Fruit fly (Drosophila melanogaster) whole organism, embryonic: ENCODE measurements around the gene zuc.

Experiments used
- B-H2 ChIP-seq: fragments of 200-800 bp; sonication (Bioruptor generic); optimal IDR thresholded peaks from 2 replicates; lab custom pipeline; 2018; ENCODE audit warnings: missing biosample characterization, mild to moderate bottlenecking, missing genetic modification characterization
- CG10274 ChIP-seq: fragments of 200-800 bp; sonication (Bioruptor generic); optimal IDR thresholded peaks from 3 replicates; lab custom pipeline; 2017; ENCODE audit warnings: missing biosample characterization, mild to moderate bottlenecking, missing genetic modification characterization
- CG1233 ChIP-seq: fragments of 200-800 bp; sonication (Bioruptor generic); optimal IDR thresholded peaks from 4 replicates; lab custom pipeline; 2018; ENCODE audit warnings: missing biosample characterization, mild to moderate bottlenecking, missing genetic modification characterization
- CG15696 ChIP-seq: fragments of 200-800 bp; sonication (Bioruptor generic); optimal IDR thresholded peaks from 2 replicates; lab custom pipeline; 2019; ENCODE audit warnings: missing biosample characterization, mild to moderate bottlenecking, missing genetic modification characterization, moderate library complexity
- CG16815 ChIP-seq: fragments of 200-800 bp; sonication (Bioruptor generic); optimal IDR thresholded peaks from 3 replicates; lab custom pipeline; 2017; ENCODE audit warnings: missing biosample characterization, mild to moderate bottlenecking, missing genetic modification characterization
- CG17385 ChIP-seq: fragments of 200-800 bp; sonication (Bioruptor generic); optimal IDR thresholded peaks from 3 replicates; lab custom pipeline; 2018; ENCODE audit warnings: missing biosample characterization, mild to moderate bottlenecking, missing genetic modification characterization
- CG2129 ChIP-seq: fragments of 200-800 bp; sonication (Bioruptor generic); IDR thresholded peaks from 2 replicates; pipeline ENCODE4 v1.3.6; 2022; ENCODE audit warnings: missing biosample characterization, missing genetic modification characterization; ENCODE audit not compliant: partially characterized antibody
- CG30431 ChIP-seq: fragments of 200-800 bp; sonication (Bioruptor generic); optimal IDR thresholded peaks from 2 replicates; lab custom pipeline; 2017; ENCODE audit warnings: missing biosample characterization, missing genetic modification characterization
- CG34376 ChIP-seq: fragments of 200-800 bp; sonication (Bioruptor generic); optimal IDR thresholded peaks from 2 replicates; lab custom pipeline; 2018; ENCODE audit warnings: missing biosample characterization, mild to moderate bottlenecking, missing genetic modification characterization
- CG3838 ChIP-seq: fragments of 200-800 bp; sonication (Bioruptor generic); optimal IDR thresholded peaks from 3 replicates; lab custom pipeline; 2016; ENCODE audit warnings: missing biosample characterization, missing genetic modification characterization
- CG3995 ChIP-seq: fragments of 200-800 bp; sonication (Bioruptor generic); optimal IDR thresholded peaks from 3 replicates; lab custom pipeline; 2016; ENCODE audit warnings: missing biosample characterization, missing genetic modification characterization
- CG43689 ChIP-seq: fragments of 200-800 bp; sonication (Bioruptor generic); IDR thresholded peaks from 2 replicates; pipeline ENCODE4 v1.3.6; 2022; ENCODE audit warnings: missing biosample characterization, missing genetic modification characterization
- CG6654 ChIP-seq: fragments of 200-800 bp; sonication (Bioruptor generic); optimal IDR thresholded peaks from 2 replicates; lab custom pipeline; 2017; ENCODE audit warnings: missing biosample characterization, mild to moderate bottlenecking, missing genetic modification characterization
- CG7357 ChIP-seq: fragments of 200-800 bp; sonication (Bioruptor generic); IDR thresholded peaks from 3 replicates; pipeline ENCODE4 v1.3.6; 2022; ENCODE audit warnings: missing biosample characterization, missing genetic modification characterization
- CG7372 ChIP-seq: fragments of 200-800 bp; sonication (Bioruptor generic); IDR thresholded peaks from 2 replicates; pipeline ENCODE4 v1.3.6; 2022; ENCODE audit warnings: missing biosample characterization, missing genetic modification characterization
- CG7556 ChIP-seq: fragments of 200-800 bp; sonication (Bioruptor generic); optimal IDR thresholded peaks from 2 replicates; lab custom pipeline; 2017; ENCODE audit warnings: missing biosample characterization, mild to moderate bottlenecking, missing genetic modification characterization
- CG8478 ChIP-seq: fragments of >200 bp; optimal IDR thresholded peaks from 2 replicates; lab custom pipeline; 2018
- CG8924 ChIP-seq: fragments of 200-800 bp; optimal IDR thresholded peaks from 3 replicates; lab custom pipeline; 2019; ENCODE audit warnings: missing biosample characterization, mild to moderate bottlenecking, missing genetic modification characterization, moderate library complexity
- CG9727 ChIP-seq: fragments of 200-800 bp; sonication (Bioruptor generic); optimal IDR thresholded peaks from 3 replicates; lab custom pipeline; 2017; ENCODE audit warnings: missing biosample characterization, mild to moderate bottlenecking, missing genetic modification characterization
- D19A ChIP-seq: fragments of 200-800 bp; optimal IDR thresholded peaks from 3 replicates; lab custom pipeline; 2019; ENCODE audit warnings: missing biosample characterization, mild to moderate bottlenecking, missing genetic modification characterization, moderate library complexity
- D19B ChIP-seq: fragments of 200-800 bp; sonication (Bioruptor generic); optimal IDR thresholded peaks from 2 replicates; lab custom pipeline; 2017; ENCODE audit warnings: missing biosample characterization, mild to moderate bottlenecking, missing genetic modification characterization
- Dfd ChIP-seq, 2 experiments: fragments of >200 bp; optimal IDR thresholded peaks; 2 replicates each; lab custom pipeline; 2017; ENCODE audit warnings: missing biosample characterization in 2 of 2, missing genetic modification characterization in 2 of 2
- Dip2 ChIP-seq: fragments of 200-800 bp; sonication (Bioruptor generic); IDR thresholded peaks from 2 replicates; pipeline ENCODE4 v1.3.6; 2022; ENCODE audit warnings: missing biosample characterization, missing genetic modification characterization
- E2f1 ChIP-seq: fragments of 200-800 bp; sonication (Bioruptor generic); IDR thresholded peaks from 2 replicates; pipeline ENCODE4 v1.3.6; 2022; ENCODE audit warnings: missing biosample characterization, missing genetic modification characterization
- E2f2 ChIP-seq: fragments of 200-800 bp; sonication (Bioruptor generic); IDR thresholded peaks from 2 replicates; pipeline ENCODE4 v1.3.6; 2022; ENCODE audit warnings: missing biosample characterization, missing genetic modification characterization
- H2.0 ChIP-seq: fragments of 200-800 bp; sonication (Bioruptor generic); IDR thresholded peaks from 2 replicates; pipeline ENCODE4 v1.3.6; 2022; ENCODE audit warnings: missing biosample characterization, missing genetic modification characterization
- Lim3 ChIP-seq: fragments of 200-800 bp; sonication (Bioruptor generic); IDR thresholded peaks from 2 replicates; pipeline ENCODE4 v1.3.6; 2022; ENCODE audit warnings: missing biosample characterization, missing genetic modification characterization
- MBD-R2 ChIP-seq: fragments of 200-800 bp; sonication (Bioruptor generic); IDR thresholded peaks from 2 replicates; pipeline ENCODE4 v1.3.6; 2022; ENCODE audit warnings: missing biosample characterization, missing genetic modification characterization
- Myb ChIP-seq: fragments of 200-800 bp; sonication (Bioruptor generic); optimal IDR thresholded peaks from 2 replicates; lab custom pipeline; 2016; ENCODE audit warnings: missing biosample characterization, missing genetic modification characterization
- NFAT ChIP-seq: fragments of 200-800 bp; sonication (Bioruptor generic); IDR thresholded peaks from 2 replicates; pipeline ENCODE4 v1.3.6; 2022; ENCODE audit warnings: missing biosample characterization, missing genetic modification characterization
- Nf-YC ChIP-seq: fragments of 200-800 bp; optimal IDR thresholded peaks from 3 replicates; lab custom pipeline; 2019; ENCODE audit warnings: missing biosample characterization, mild to moderate bottlenecking, missing genetic modification characterization, moderate library complexity
- Optix ChIP-seq: fragments of 200-800 bp; sonication (Bioruptor generic); IDR thresholded peaks from 3 replicates; pipeline ENCODE4 v1.3.6; 2022; ENCODE audit warnings: missing biosample characterization, missing genetic modification characterization
- amos ChIP-seq: fragments of 200-800 bp; sonication (Bioruptor generic); IDR thresholded peaks from 2 replicates; pipeline ENCODE4 v1.3.6; 2022; ENCODE audit warnings: missing biosample characterization, missing genetic modification characterization; ENCODE audit not compliant: partially characterized antibody
- aop ChIP-seq: fragments of 200-800 bp; sonication (Bioruptor generic); IDR thresholded peaks from 2 replicates; pipeline ENCODE4 v1.3.6; 2022; ENCODE audit warnings: missing biosample characterization, missing genetic modification characterization
- crc ChIP-seq: fragments of 200-800 bp; sonication (Bioruptor generic); optimal IDR thresholded peaks from 2 replicates; lab custom pipeline; 2016; ENCODE audit warnings: missing biosample characterization, missing genetic modification characterization
- crol ChIP-seq: fragments of 200-800 bp; sonication (Bioruptor generic); IDR thresholded peaks from 2 replicates; pipeline ENCODE4 v1.3.6; 2022; ENCODE audit warnings: missing biosample characterization, missing genetic modification characterization
- cwo ChIP-seq: fragments of 200-800 bp; sonication (Bioruptor generic); optimal IDR thresholded peaks from 3 replicates; lab custom pipeline; 2017; ENCODE audit warnings: missing biosample characterization, missing genetic modification characterization, mild to moderate bottlenecking, moderate library complexity, missing genetic modification reagents
- ewg ChIP-seq: fragments of 200-800 bp; sonication (Bioruptor generic); optimal IDR thresholded peaks from 3 replicates; lab custom pipeline; 2017; ENCODE audit warnings: mild to moderate bottlenecking, missing biosample characterization, missing genetic modification reagents, missing genetic modification characterization
- gcm2 ChIP-seq: fragments of 200-800 bp; sonication (Bioruptor generic); optimal IDR thresholded peaks from 2 replicates; lab custom pipeline; 2016; ENCODE audit warnings: missing biosample characterization, missing genetic modification characterization
- lola ChIP-seq, 3 experiments: fragments of >200 bp in 2 of 3; fragments of 200-800 bp in 1 of 3; sonication (Bioruptor generic) in 1 of 3; optimal IDR thresholded peaks; 2 replicates each; lab custom pipeline; 2017 to 2019; ENCODE audit warnings: missing biosample characterization in 3 of 3, missing genetic modification characterization in 3 of 3, mild to moderate bottlenecking in 1 of 3, moderate library complexity in 1 of 3
- pnt ChIP-seq: fragments of 200-800 bp; sonication (Bioruptor generic); optimal IDR thresholded peaks from 3 replicates; lab custom pipeline; 2016; ENCODE audit warnings: missing biosample characterization, missing genetic modification characterization
- schlank ChIP-seq: fragments of 200-800 bp; sonication (Bioruptor generic); optimal IDR thresholded peaks from 2 replicates; lab custom pipeline; 2018; ENCODE audit warnings: missing biosample characterization, mild to moderate bottlenecking, missing genetic modification characterization
- seq ChIP-seq: fragments of 200-800 bp; sonication (Bioruptor generic); IDR thresholded peaks from 2 replicates; pipeline ENCODE4 v1.3.6; 2022; ENCODE audit warnings: missing biosample characterization, missing genetic modification characterization
- sim ChIP-seq: fragments of 200-800 bp; sonication (Bioruptor generic); IDR thresholded peaks from 2 replicates; pipeline ENCODE4 v1.3.6; 2022; ENCODE audit warnings: missing biosample characterization, missing genetic modification characterization
- slbo ChIP-seq: fragments of 200-800 bp; sonication (Bioruptor generic); IDR thresholded peaks from 2 replicates; pipeline ENCODE4 v1.3.6; 2022; ENCODE audit warnings: missing biosample characterization, missing genetic modification characterization
- sug ChIP-seq: fragments of 200-800 bp; optimal IDR thresholded peaks from 2 replicates; lab custom pipeline; 2019; ENCODE audit warnings: missing biosample characterization, mild to moderate bottlenecking, missing genetic modification characterization, moderate library complexity
- tin ChIP-seq: fragments of 200-800 bp; sonication (Bioruptor generic); optimal IDR thresholded peaks from 3 replicates; lab custom pipeline; 2016; ENCODE audit warnings: missing biosample characterization, missing genetic modification characterization
- unc-4 ChIP-seq: fragments of 200-800 bp; sonication (Bioruptor generic); IDR thresholded peaks from 2 replicates; pipeline ENCODE4 v1.3.6; 2022; ENCODE audit warnings: missing biosample characterization, missing genetic modification characterization; ENCODE audit not compliant: partially characterized antibody
- vnd ChIP-seq: fragments of 200-800 bp; sonication (Bioruptor generic); IDR thresholded peaks from 3 replicates; pipeline ENCODE4 v1.3.6; 2022; ENCODE audit warnings: missing biosample characterization, missing genetic modification characterization; ENCODE audit not compliant: partially characterized antibody
- zfh2 ChIP-seq: fragments of 200-800 bp; sonication (Bioruptor generic); optimal IDR thresholded peaks from 2 replicates; lab custom pipeline; 2016; ENCODE audit warnings: missing biosample characterization, missing genetic modification characterization

Gene zuc

dm6 chr2L:12033890-12034289 lies 44.2 kb upstream of the zuc start, which contains the start of gene CG18788:
CG18788 (plus strand) TSS chr2L:12034190.
- TF ChIP-seq sim (no peak), CG30431 (GFP tag; lab: Kevin White, UChicago) (no peak), D19B (GFP tag; lab: Kevin White, UChicago) (no peak), CG8924 (tag; lab: Kevin White, UChicago) (no peak)
- TF ChIP-seq, all 482 proteins: peak for 0

- TF ChIP-seq Lim3: no peak
- TF ChIP-seq lola (GFP tag; optimal IDR thresholded peaks at IDR 0.05; lab: Kevin White, UChicago): no peak
- no peak for TF ChIP-seq CG17385 (GFP tag; lab: Kevin White, UChicago)
- TF ChIP-seq Myb (GFP tag; lab: Kevin White, UChicago): no peak
- no peak for TF ChIP-seq crol (GFP tag; lab: Robert Waterston, UW)
- no peak for TF ChIP-seq Optix (GFP tag; lab: Robert Waterston, UW)
- TF ChIP-seq E2f1: no peak
- TF ChIP-seq CG6654 (GFP tag; lab: Kevin White, UChicago): no peak
- TF ChIP-seq CG7556 (GFP tag; lab: Kevin White, UChicago): no peak
- TF ChIP-seq schlank (tag; lab: Kevin White, UChicago): no peak
- no peak for TF ChIP-seq aop (GFP tag; lab: Robert Waterston, UW)
- peak; percentile 10 for TF ChIP-seq B-H2 (GFP tag; lab: Kevin White, UChicago)
- TF ChIP-seq CG10274 (GFP tag; lab: Kevin White, UChicago): no peak
- peak; percentile 53 for TF ChIP-seq Nf-YC
- no peak for TF ChIP-seq CG2129 (GFP tag; lab: Robert Waterston, UW)
- TF ChIP-seq tin: no peak
- 0 out of 2 replicates have a peak, but pooled peaks have one; percentile 7 for TF ChIP-seq NFAT
- TF ChIP-seq CG3995 (GFP tag; lab: Kevin White, UChicago): no peak
- TF ChIP-seq vnd (GFP tag; lab: Robert Waterston, UW): peak; percentile 44; the same call in 1 of the 3 replicates
- TF ChIP-seq CG8478 (lab: Kevin White, UChicago): no peak
- TF ChIP-seq unc-4: no peak
- TF ChIP-seq zfh2 (GFP tag; lab: Kevin White, UChicago): no peak
- TF ChIP-seq MBD-R2 (GFP tag; lab: Robert Waterston, UW): no peak
- no peak for TF ChIP-seq amos (GFP tag; lab: Robert Waterston, UW)
- TF ChIP-seq seq: no peak
- no peak for TF ChIP-seq gcm2 (GFP tag; lab: Kevin White, UChicago)
- TF ChIP-seq pnt: no peak
- no peak for TF ChIP-seq ewg (GFP tag; lab: Kevin White, UChicago)
- no peak for TF ChIP-seq slbo (GFP tag; lab: Robert Waterston, UW)
- no peak for TF ChIP-seq D19A (tag; lab: Kevin White, UChicago)
- TF ChIP-seq CG16815 (GFP tag; lab: Kevin White, UChicago): no peak
- no peak for TF ChIP-seq CG15696 (tag; lab: Kevin White, UChicago)
- TF ChIP-seq sug (tag; lab: Kevin White, UChicago): peak; percentile 74
- no peak for TF ChIP-seq CG43689 (GFP tag; lab: Robert Waterston, UW)
- no peak for TF ChIP-seq Dfd (GFP tag; optimal IDR thresholded peaks at IDR 0.05; lab: Kevin White, UChicago)
- no peak for TF ChIP-seq CG3838
- TF ChIP-seq crc (GFP tag; lab: Kevin White, UChicago): no peak
- no peak for TF ChIP-seq Dip2 (GFP tag; lab: Robert Waterston, UW)
- no peak for TF ChIP-seq CG9727 (GFP tag; lab: Kevin White, UChicago)
- peak; percentile 74 for TF ChIP-seq cwo (GFP tag; lab: Kevin White, UChicago)
- no peak for TF ChIP-seq CG7357 (GFP tag; lab: Robert Waterston, UW)
- no peak for TF ChIP-seq CG1233 (GFP tag; lab: Kevin White, UChicago)
- TF ChIP-seq CG7372 (GFP tag; lab: Robert Waterston, UW): no peak
- peak; percentile 82 for TF ChIP-seq CG34376 (GFP tag; lab: Kevin White, UChicago)
- no peak for TF ChIP-seq H2.0
- TF ChIP-seq E2f2 (GFP tag; lab: Robert Waterston, UW): no peak
These were observed 41.0 kb upstream of the zuc start for dm6 chr2L:12030552-12031131.
